Fruit fly (Drosophila melanogaster) whole organism, embryonic: ENCODE data around the gene CG42728.
A peak's percentile ranks its signal among the peaks of the same experiment; 100 is the strongest.

Experiments
- ATbp ChIP-seq: fragments of 200-800 bp; sonication (Bioruptor generic); optimal IDR thresholded peaks from 2 replicates; lab custom pipeline; 2017; ENCODE audit warnings: missing biosample characterization, mild to moderate bottlenecking, missing genetic modification characterization, missing genetic modification reagents
- Asciz ChIP-seq: fragments of 200-800 bp; sonication (Bioruptor generic); optimal IDR thresholded peaks from 2 replicates; lab custom pipeline; 2017; ENCODE audit warnings: missing biosample characterization, mild to moderate bottlenecking, missing genetic modification characterization, missing genetic modification reagents
- Atf3 ChIP-seq: fragments of 200-800 bp; sonication (Bioruptor generic); optimal IDR thresholded peaks from 3 replicates; lab custom pipeline; 2016; ENCODE audit warnings: missing biosample characterization, missing genetic modification characterization
- C15 ChIP-seq: fragments of 200-800 bp; sonication (Bioruptor generic); IDR thresholded peaks from 3 replicates; pipeline ENCODE4 v1.3.6; 2022; ENCODE audit warnings: missing biosample characterization, missing genetic modification characterization
- CG10147 ChIP-seq: fragments of 200-800 bp; sonication (Bioruptor generic); optimal IDR thresholded peaks from 2 replicates; lab custom pipeline; 2019; ENCODE audit warnings: missing biosample characterization, mild to moderate bottlenecking, missing genetic modification characterization, moderate library complexity
- CG12659 ChIP-seq: fragments of 200-800 bp; sonication (Bioruptor generic); optimal IDR thresholded peaks from 3 replicates; lab custom pipeline; 2017; ENCODE audit warnings: mild to moderate bottlenecking, missing biosample characterization, missing genetic modification reagents, missing genetic modification characterization
- CG13424 ChIP-seq: fragments of 200-800 bp; sonication (Bioruptor generic); optimal IDR thresholded peaks from 2 replicates; lab custom pipeline; 2019; ENCODE audit warnings: missing biosample characterization, mild to moderate bottlenecking, missing genetic modification characterization, moderate library complexity
- CG14667 ChIP-seq: fragments of 200-800 bp; sonication (Bioruptor generic); IDR thresholded peaks from 2 replicates; pipeline ENCODE4 v1.3.6; 2022; ENCODE audit warnings: missing biosample characterization, missing genetic modification characterization
- CG15696 ChIP-seq: fragments of 200-800 bp; sonication (Bioruptor generic); optimal IDR thresholded peaks from 2 replicates; lab custom pipeline; 2019; ENCODE audit warnings: missing biosample characterization, mild to moderate bottlenecking, missing genetic modification characterization, moderate library complexity
- CG16779 ChIP-seq: fragments of 200-800 bp; sonication (Bioruptor generic); IDR thresholded peaks from 2 replicates; pipeline ENCODE4 v1.3.6; 2022; ENCODE audit warnings: missing biosample characterization, missing genetic modification characterization
- CG17328 ChIP-seq: fragments of 200-800 bp; sonication (Bioruptor generic); IDR thresholded peaks from 2 replicates; pipeline ENCODE4 v1.3.6; 2022; ENCODE audit warnings: missing biosample characterization, missing genetic modification characterization
- CG30431 ChIP-seq: fragments of 200-800 bp; sonication (Bioruptor generic); optimal IDR thresholded peaks from 2 replicates; lab custom pipeline; 2017; ENCODE audit warnings: missing biosample characterization, missing genetic modification characterization
- CG3065 ChIP-seq: fragments of 200-800 bp; sonication (Bioruptor generic); optimal IDR thresholded peaks from 2 replicates; lab custom pipeline; 2016; ENCODE audit warnings: missing biosample characterization, missing genetic modification characterization
- CG4424 ChIP-seq: fragments of 200-800 bp; sonication (Bioruptor generic); optimal IDR thresholded peaks from 3 replicates; lab custom pipeline; 2016; ENCODE audit warnings: missing biosample characterization, missing genetic modification characterization
- CG6175 ChIP-seq: fragments of 200-800 bp; sonication (Bioruptor generic); IDR thresholded peaks from 3 replicates; pipeline ENCODE4 v1.3.6; 2022; ENCODE audit warnings: missing biosample characterization, missing genetic modification characterization
- CG6683 ChIP-seq: fragments of 200-800 bp; sonication (Bioruptor generic); optimal IDR thresholded peaks from 2 replicates; lab custom pipeline; 2017; ENCODE audit warnings: missing biosample characterization, mild to moderate bottlenecking, missing genetic modification characterization, missing genetic modification reagents
- CG7745 ChIP-seq: fragments of 200-800 bp; sonication (Bioruptor generic); optimal IDR thresholded peaks from 2 replicates; lab custom pipeline; 2018; ENCODE audit warnings: missing biosample characterization, mild to moderate bottlenecking, missing genetic modification characterization, moderate library complexity
- CG7839 ChIP-seq: fragments of 200-800 bp; sonication (Bioruptor generic); optimal IDR thresholded peaks from 3 replicates; lab custom pipeline; 2018; ENCODE audit warnings: missing biosample characterization, mild to moderate bottlenecking, missing genetic modification characterization, moderate library complexity
- CG7963 ChIP-seq: fragments of 200-800 bp; sonication (Bioruptor generic); IDR thresholded peaks from 3 replicates; pipeline ENCODE4 v1.3.6; 2022; ENCODE audit warnings: missing biosample characterization, missing genetic modification characterization; ENCODE audit not compliant: partially characterized antibody
- CG8089 ChIP-seq: fragments of 200-800 bp; sonication (Bioruptor generic); optimal IDR thresholded peaks from 3 replicates; lab custom pipeline; 2016; ENCODE audit warnings: missing biosample characterization, missing genetic modification characterization
- CG8281 ChIP-seq: fragments of 200-800 bp; sonication (Bioruptor generic); optimal IDR thresholded peaks from 2 replicates; lab custom pipeline; 2018; ENCODE audit warnings: missing biosample characterization, mild to moderate bottlenecking, missing genetic modification characterization, moderate library complexity
- CG8388 ChIP-seq: fragments of 200-800 bp; sonication (Bioruptor generic); optimal IDR thresholded peaks from 2 replicates; lab custom pipeline; 2019; ENCODE audit warnings: missing biosample characterization, mild to moderate bottlenecking, missing genetic modification characterization, moderate library complexity
- CG8924 ChIP-seq: fragments of 200-800 bp; optimal IDR thresholded peaks from 3 replicates; lab custom pipeline; 2019; ENCODE audit warnings: missing biosample characterization, mild to moderate bottlenecking, missing genetic modification characterization, moderate library complexity
- CG8944 ChIP-seq: fragments of 200-800 bp; sonication (Bioruptor generic); optimal IDR thresholded peaks from 3 replicates; lab custom pipeline; 2016; ENCODE audit warnings: missing biosample characterization, missing genetic modification characterization
- Dip2 ChIP-seq: fragments of 200-800 bp; sonication (Bioruptor generic); IDR thresholded peaks from 2 replicates; pipeline ENCODE4 v1.3.6; 2022; ENCODE audit warnings: missing biosample characterization, missing genetic modification characterization
- Doc2 ChIP-seq: fragments of 200-800 bp; sonication (Bioruptor generic); IDR thresholded peaks from 2 replicates; pipeline ENCODE4 v1.3.6; 2022; ENCODE audit warnings: missing biosample characterization, missing genetic modification characterization
- Fer1 ChIP-seq: fragments of 200-800 bp; sonication (Bioruptor generic); optimal IDR thresholded peaks from 2 replicates; lab custom pipeline; 2017; ENCODE audit warnings: missing biosample characterization, mild to moderate bottlenecking, missing genetic modification characterization
- Hr3 ChIP-seq: fragments of 200-800 bp; sonication (Bioruptor generic); optimal IDR thresholded peaks from 3 replicates; lab custom pipeline; 2016; ENCODE audit warnings: missing biosample characterization, missing genetic modification characterization
- Meics ChIP-seq: fragments of 200-800 bp; sonication (Bioruptor generic); optimal IDR thresholded peaks from 2 replicates; lab custom pipeline; 2017; ENCODE audit warnings: missing biosample characterization, mild to moderate bottlenecking, missing genetic modification characterization
- Oli ChIP-seq: fragments of 200-800 bp; sonication (Bioruptor generic); optimal IDR thresholded peaks from 2 replicates; lab custom pipeline; 2018; ENCODE audit warnings: missing biosample characterization, mild to moderate bottlenecking, missing genetic modification characterization, moderate library complexity
- Rfx ChIP-seq: fragments of 200-800 bp; sonication (Bioruptor generic); IDR thresholded peaks from 2 replicates; pipeline ENCODE4 v1.3.6; 2022; ENCODE audit warnings: missing biosample characterization, missing genetic modification characterization
- Xrp1 ChIP-seq: fragments of 200-800 bp; sonication (Bioruptor generic); IDR thresholded peaks from 2 replicates; pipeline ENCODE4 v1.3.6; 2022; ENCODE audit warnings: missing biosample characterization, missing genetic modification characterization
- dysf ChIP-seq: fragments of 200-800 bp; sonication (Bioruptor generic); IDR thresholded peaks from 3 replicates; pipeline ENCODE4 v1.3.6; 2022; ENCODE audit warnings: missing biosample characterization, missing genetic modification characterization
- fd96Cb ChIP-seq: fragments of 200-800 bp; sonication (Bioruptor generic); optimal IDR thresholded peaks from 2 replicates; lab custom pipeline; 2018; ENCODE audit warnings: missing biosample characterization, mild to moderate bottlenecking, missing genetic modification characterization, moderate library complexity
- gcm2 ChIP-seq: fragments of 200-800 bp; sonication (Bioruptor generic); optimal IDR thresholded peaks from 2 replicates; lab custom pipeline; 2016; ENCODE audit warnings: missing biosample characterization, missing genetic modification characterization
- ken ChIP-seq: fragments of 200-800 bp; sonication (Bioruptor generic); IDR thresholded peaks from 3 replicates; pipeline ENCODE4 v1.3.6; 2022; ENCODE audit warnings: missing biosample characterization, missing genetic modification characterization
- maf-S ChIP-seq: fragments of 200-800 bp; sonication (Bioruptor generic); optimal IDR thresholded peaks from 2 replicates; lab custom pipeline; 2016; ENCODE audit warnings: missing biosample characterization, missing genetic modification characterization
- mam ChIP-seq: fragments of 200-800 bp; sonication (Bioruptor generic); optimal IDR thresholded peaks from 3 replicates; lab custom pipeline; 2016; ENCODE audit warnings: missing biosample characterization, missing genetic modification characterization
- nerfin-1 ChIP-seq: fragments of 200-800 bp; sonication (Bioruptor generic); optimal IDR thresholded peaks from 3 replicates; lab custom pipeline; 2019; ENCODE audit warnings: missing biosample characterization, mild to moderate bottlenecking, missing genetic modification characterization, moderate library complexity
- stc ChIP-seq: fragments of 200-800 bp; sonication (Bioruptor generic); IDR thresholded peaks from 2 replicates; pipeline ENCODE4 v1.3.6; 2022; ENCODE audit warnings: missing biosample characterization, missing genetic modification characterization
- tll ChIP-seq, 2 experiments: fragments of 200-800 bp in 1 of 2; fragments of >200 bp in 1 of 2; sonication (Bioruptor generic) in 1 of 2; optimal IDR thresholded peaks; 2 replicates each; lab custom pipeline; 2017 to 2019; ENCODE audit warnings: missing biosample characterization in 2 of 2, missing genetic modification characterization in 2 of 2, mild to moderate bottlenecking in 1 of 2, moderate library complexity in 1 of 2
- toy ChIP-seq: fragments of 200-800 bp; sonication (Bioruptor generic); IDR thresholded peaks from 2 replicates; pipeline ENCODE4 v1.3.6; 2022; ENCODE audit warnings: missing biosample characterization, missing genetic modification characterization
- trem ChIP-seq: fragments of 200-800 bp; optimal IDR thresholded peaks from 3 replicates; lab custom pipeline; 2019; ENCODE audit warnings: missing biosample characterization, mild to moderate bottlenecking, missing genetic modification characterization, moderate library complexity
- vfl ChIP-seq: fragments of 200-800 bp; sonication (Bioruptor generic); optimal IDR thresholded peaks from 2 replicates; lab custom pipeline; 2016; ENCODE audit warnings: missing biosample characterization, missing genetic modification characterization
- zen2 ChIP-seq: fragments of 200-800 bp; sonication (Bioruptor generic); IDR thresholded peaks from 3 replicates; pipeline ENCODE4 v1.3.6; 2022; ENCODE audit warnings: missing biosample characterization, missing genetic modification characterization; ENCODE audit not compliant: partially characterized antibody

Gene CG42728

dm6 chr3L:15534274-15535227, 6.6 kb upstream of the CG42728 start (continued):
- TF ChIP-seq Xrp1 (peak; percentile 14; the same call in 1 of the 2 replicates), CG4424 (GFP tag; lab: Kevin White, UChicago) (peak; percentile 53), trem (tag; lab: Kevin White, UChicago) (no peak)

- TF ChIP-seq CG7839 (tag; lab: Kevin White, UChicago) (peak; percentile 26), ATbp (peak; percentile 36), mam (GFP tag; lab: Kevin White, UChicago) (peak; percentile 52), Dip2 (no peak), CG7963 (GFP tag; lab: Robert Waterston, UW) (no peak), CG8944 (GFP tag; lab: Kevin White, UChicago) (peak; percentile 40), Fer1 (peak; percentile 23), Rfx (peak; percentile 43), maf-S (no peak), CG7745 (tag; lab: Kevin White, UChicago) (no peak), CG13424 (tag; lab: Kevin White, UChicago) (peak; percentile 49), gcm2 (GFP tag; lab: Kevin White, UChicago) (no peak), Hr3 (GFP tag; lab: Kevin White, UChicago) (no peak), CG30431 (GFP tag; lab: Kevin White, UChicago) (no peak), CG8388 (GFP tag; lab: Kevin White, UChicago) (peak; percentile 20), CG3065 (no peak), tll (GFP tag; optimal IDR thresholded peaks at IDR 0.05; lab: Kevin White, UChicago) (no peak), CG15696 (tag; lab: Kevin White, UChicago) (peak; percentile 18), dysf (GFP tag; lab: Robert Waterston, UW) (peak; percentile 53), fd96Cb (tag; lab: Kevin White, UChicago) (peak; percentile 47), Asciz (GFP tag; lab: Kevin White, UChicago) (peak; percentile 30), C15 (GFP tag; lab: Robert Waterston, UW) (no peak), CG6683 (GFP tag; lab: Kevin White, UChicago) (no peak), CG6175 (no peak), Oli (peak; percentile 26), vfl (GFP tag; lab: Kevin White, UChicago) (no peak), toy (0 out of 2 replicates have a peak, but pooled peaks have one; percentile 17), CG17328 (peak; percentile 20; the same call in 1 of the 2 replicates), Doc2 (no peak), zen2 (GFP tag; lab: Robert Waterston, UW) (no peak), stc (GFP tag; lab: Robert Waterston, UW) (peak; percentile 45), CG16779 (GFP tag; lab: Robert Waterston, UW) (0 out of 2 replicates have a peak, but pooled peaks have one; percentile 3), CG8089 (GFP tag; lab: Kevin White, UChicago) (peak; percentile 10), CG12659 (GFP tag; lab: Kevin White, UChicago) (peak; percentile 31), nerfin-1 (peak; percentile 16), CG14667 (GFP tag; lab: Robert Waterston, UW) (no peak), Atf3 (no peak), Meics (GFP tag; lab: Kevin White, UChicago) (no peak), CG8924 (tag; lab: Kevin White, UChicago) (peak; percentile 43), CG8281 (tag; lab: Kevin White, UChicago) (peak; percentile 11), CG10147 (no peak), ken (GFP tag; lab: Robert Waterston, UW) (peak; percentile 35; the same call in 1 of the 3 replicates)
Measured at dm6 chr3L:15533402-15534129, 5.6 kb upstream of the CG42728 start.
